Fruit fly (Drosophila melanogaster) whole organism, embryonic: Measurements from ENCODE around the gene Cyp12a5.
A peak's percentile ranks its signal among the peaks of the same experiment; 100 is the strongest.

Experiments used
- Adf1 ChIP-seq: fragments of 200-800 bp; sonication (Bioruptor generic); IDR thresholded peaks from 2 replicates; pipeline ENCODE4 v1.3.6; 2022; ENCODE audit warnings: missing biosample characterization, missing genetic modification characterization
- Atf-2 ChIP-seq: fragments of 200-800 bp; sonication (Bioruptor generic); optimal IDR thresholded peaks from 2 replicates; lab custom pipeline; 2016; ENCODE audit warnings: missing biosample characterization, missing genetic modification characterization
- Bdp1 ChIP-seq: fragments of 200-800 bp; sonication (Bioruptor generic); optimal IDR thresholded peaks from 3 replicates; lab custom pipeline; 2016; ENCODE audit warnings: missing biosample characterization, missing genetic modification characterization
- Blimp-1 ChIP-seq: fragments of 200-800 bp; sonication (Bioruptor generic); optimal IDR thresholded peaks from 3 replicates; lab custom pipeline; 2018; ENCODE audit warnings: missing biosample characterization, missing genetic modification characterization, mild to moderate bottlenecking, moderate library complexity, missing genetic modification reagents
- BtbVII ChIP-seq: fragments of 200-800 bp; sonication (Bioruptor generic); optimal IDR thresholded peaks from 3 replicates; lab custom pipeline; 2017; ENCODE audit warnings: missing biosample characterization, mild to moderate bottlenecking, missing genetic modification characterization
- CG10147 ChIP-seq: fragments of 200-800 bp; sonication (Bioruptor generic); optimal IDR thresholded peaks from 2 replicates; lab custom pipeline; 2019; ENCODE audit warnings: missing biosample characterization, mild to moderate bottlenecking, missing genetic modification characterization, moderate library complexity
- CG10431 ChIP-seq: fragments of 200-800 bp; sonication (Bioruptor generic); optimal IDR thresholded peaks from 3 replicates; lab custom pipeline; 2018; ENCODE audit warnings: missing biosample characterization, mild to moderate bottlenecking, missing genetic modification characterization
- CG10543 ChIP-seq: fragments of 200-800 bp; sonication (Bioruptor generic); optimal IDR thresholded peaks from 3 replicates; lab custom pipeline; 2017; ENCODE audit warnings: missing biosample characterization, mild to moderate bottlenecking, missing genetic modification characterization, moderate library complexity
- CG13296 ChIP-seq: fragments of 200-800 bp; sonication (Bioruptor generic); optimal IDR thresholded peaks from 3 replicates; lab custom pipeline; 2018; ENCODE audit warnings: missing biosample characterization, mild to moderate bottlenecking, missing genetic modification characterization
- CG16779 ChIP-seq: fragments of 200-800 bp; sonication (Bioruptor generic); IDR thresholded peaks from 2 replicates; pipeline ENCODE4 v1.3.6; 2022; ENCODE audit warnings: missing biosample characterization, missing genetic modification characterization
- CG17912 ChIP-seq: fragments of 200-800 bp; sonication (Bioruptor generic); optimal IDR thresholded peaks from 2 replicates; lab custom pipeline; 2018; ENCODE audit warnings: missing biosample characterization, mild to moderate bottlenecking, missing genetic modification characterization
- CG31365 ChIP-seq: fragments of 200-800 bp; sonication (Bioruptor generic); optimal IDR thresholded peaks from 2 replicates; lab custom pipeline; 2018; ENCODE audit warnings: missing biosample characterization, mild to moderate bottlenecking, missing genetic modification characterization
- CG34224 ChIP-seq: fragments of 200-800 bp; sonication (Bioruptor generic); IDR thresholded peaks from 3 replicates; pipeline ENCODE4 v1.3.6; 2022; ENCODE audit warnings: missing biosample characterization, missing genetic modification characterization; ENCODE audit not compliant: partially characterized antibody
- CG4282 ChIP-seq: fragments of 200-800 bp; sonication (Bioruptor generic); optimal IDR thresholded peaks from 2 replicates; lab custom pipeline; 2016; ENCODE audit warnings: missing biosample characterization, missing genetic modification characterization
- CG4404 ChIP-seq: fragments of 200-800 bp; sonication (Bioruptor generic); IDR thresholded peaks from 2 replicates; pipeline ENCODE4 v1.3.6; 2022; ENCODE audit warnings: missing biosample characterization, missing genetic modification characterization
- CG4707 ChIP-seq: fragments of 200-800 bp; sonication (Bioruptor generic); optimal IDR thresholded peaks from 2 replicates; lab custom pipeline; 2018; ENCODE audit warnings: missing biosample characterization, mild to moderate bottlenecking, missing genetic modification characterization, moderate library complexity
- CG6791 ChIP-seq: fragments of 200-800 bp; sonication (Bioruptor generic); IDR thresholded peaks from 3 replicates; pipeline ENCODE4 v1.3.6; 2022; ENCODE audit warnings: missing biosample characterization, missing genetic modification characterization; ENCODE audit not compliant: partially characterized antibody
- CG6813 ChIP-seq: fragments of 200-800 bp; sonication (Bioruptor generic); optimal IDR thresholded peaks from 2 replicates; lab custom pipeline; 2017; ENCODE audit warnings: missing biosample characterization, missing genetic modification characterization, mild to moderate bottlenecking, moderate library complexity, missing genetic modification reagents
- CG7271 ChIP-seq: fragments of 200-800 bp; sonication (Bioruptor generic); optimal IDR thresholded peaks from 2 replicates; lab custom pipeline; 2018; ENCODE audit warnings: missing biosample characterization, mild to moderate bottlenecking, missing genetic modification characterization, moderate library complexity
- CkIIα-i1 ChIP-seq: fragments of 200-800 bp; sonication (Bioruptor generic); IDR thresholded peaks from 2 replicates; pipeline ENCODE4 v1.3.6; 2022; ENCODE audit warnings: missing biosample characterization, missing genetic modification characterization
- D19A ChIP-seq: fragments of 200-800 bp; optimal IDR thresholded peaks from 3 replicates; lab custom pipeline; 2019; ENCODE audit warnings: missing biosample characterization, mild to moderate bottlenecking, missing genetic modification characterization, moderate library complexity
- Lim3 ChIP-seq: fragments of 200-800 bp; sonication (Bioruptor generic); IDR thresholded peaks from 2 replicates; pipeline ENCODE4 v1.3.6; 2022; ENCODE audit warnings: missing biosample characterization, missing genetic modification characterization
- MTF-1 ChIP-seq: fragments of 200-800 bp; sonication (Bioruptor generic); optimal IDR thresholded peaks from 2 replicates; lab custom pipeline; 2018; ENCODE audit warnings: missing biosample characterization, mild to moderate bottlenecking, missing genetic modification characterization, borderline replicate concordance
- Mad ChIP-seq: fragments of 200-800 bp; sonication (Bioruptor generic); optimal IDR thresholded peaks from 2 replicates; lab custom pipeline; 2016; ENCODE audit warnings: missing biosample characterization, missing genetic modification characterization
- Max ChIP-seq: fragments of 200-800 bp; sonication (Bioruptor generic); optimal IDR thresholded peaks from 2 replicates; lab custom pipeline; 2016; ENCODE audit warnings: missing biosample characterization, mild to moderate bottlenecking, missing genetic modification characterization
- Mes4 ChIP-seq: fragments of 200-800 bp; sonication (Bioruptor generic); optimal IDR thresholded peaks from 2 replicates; lab custom pipeline; 2016; ENCODE audit warnings: missing biosample characterization, missing genetic modification characterization
- Rfx ChIP-seq: fragments of 200-800 bp; sonication (Bioruptor generic); IDR thresholded peaks from 2 replicates; pipeline ENCODE4 v1.3.6; 2022; ENCODE audit warnings: missing biosample characterization, missing genetic modification characterization
- TFAM ChIP-seq: fragments of 200-800 bp; sonication (Bioruptor generic); optimal IDR thresholded peaks from 2 replicates; lab custom pipeline; 2017; ENCODE audit warnings: missing biosample characterization, missing genetic modification characterization, inconsistent platforms
- bigmax ChIP-seq: fragments of 200-800 bp; sonication (Bioruptor generic); optimal IDR thresholded peaks from 2 replicates; lab custom pipeline; 2018; ENCODE audit warnings: missing biosample characterization, mild to moderate bottlenecking, missing genetic modification characterization
- cad ChIP-seq: fragments of >200 bp; optimal IDR thresholded peaks from 2 replicates; lab custom pipeline; 2017; ENCODE audit warnings: missing biosample characterization, missing genetic modification characterization
- caup ChIP-seq: fragments of 200-800 bp; sonication (Bioruptor generic); optimal IDR thresholded peaks from 3 replicates; lab custom pipeline; 2017; ENCODE audit warnings: missing biosample characterization, mild to moderate bottlenecking, missing genetic modification characterization, moderate library complexity; ENCODE audit not compliant: severe bottlenecking
- chinmo ChIP-seq: fragments of 200-800 bp; sonication (Bioruptor generic); IDR thresholded peaks from 4 replicates; pipeline ENCODE4 v1.3.6; 2022; ENCODE audit warnings: missing biosample characterization, missing genetic modification characterization; ENCODE audit not compliant: partially characterized antibody
- danr ChIP-seq: fragments of 200-800 bp; sonication (Bioruptor generic); IDR thresholded peaks from 2 replicates; pipeline ENCODE4 v1.3.6; 2022; ENCODE audit warnings: missing biosample characterization, missing genetic modification characterization
- gro ChIP-seq: fragments of 200-800 bp; sonication (Bioruptor generic); optimal IDR thresholded peaks from 2 replicates; lab custom pipeline; 2016; ENCODE audit warnings: missing biosample characterization, missing genetic modification characterization
- gsb ChIP-seq: fragments of 200-800 bp; sonication (Bioruptor generic); IDR thresholded peaks from 2 replicates; pipeline ENCODE4 v1.3.6; 2022; ENCODE audit warnings: missing biosample characterization, missing genetic modification characterization
- gt ChIP-seq: fragments of 200-800 bp; sonication (Bioruptor generic); IDR thresholded peaks from 2 replicates; pipeline ENCODE4 v1.3.6; 2022; ENCODE audit warnings: missing biosample characterization, missing genetic modification characterization
- ind ChIP-seq: fragments of 200-800 bp; sonication (Bioruptor generic); optimal IDR thresholded peaks from 3 replicates; lab custom pipeline; 2016; ENCODE audit warnings: missing biosample characterization, missing genetic modification characterization
- jigr1 ChIP-seq: fragments of 200-800 bp; sonication (Bioruptor generic); IDR thresholded peaks from 3 replicates; pipeline ENCODE4 v1.3.6; 2022; ENCODE audit warnings: missing biosample characterization, missing genetic modification characterization
- lbe ChIP-seq: fragments of 200-800 bp; sonication (Bioruptor generic); optimal IDR thresholded peaks from 2 replicates; lab custom pipeline; 2016; ENCODE audit warnings: missing biosample characterization, mild to moderate bottlenecking, missing genetic modification characterization
- luna ChIP-seq: fragments of 200-800 bp; sonication (Bioruptor generic); optimal IDR thresholded peaks from 2 replicates; lab custom pipeline; 2016; ENCODE audit warnings: missing biosample characterization, missing genetic modification characterization
- pan ChIP-seq, 4 experiments: fragments of >200 bp in 3 of 4; fragments of 200-800 bp in 1 of 4; sonication (Bioruptor generic) in 1 of 4; optimal IDR thresholded peaks in 3 of 4; IDR thresholded peaks in 1 of 4; 2 replicates each; pipeline versions ENCODE4 v1.3.6 to Lab custom; 2017 to 2022; ENCODE audit warnings: missing biosample characterization in 2 of 4, missing genetic modification characterization in 2 of 4, mixed read lengths in 1 of 4
- pfk ChIP-seq: fragments of 200-800 bp; sonication (Bioruptor generic); optimal IDR thresholded peaks from 2 replicates; lab custom pipeline; 2018; ENCODE audit warnings: missing biosample characterization, mild to moderate bottlenecking, missing genetic modification characterization, moderate library complexity
- prd ChIP-seq, 3 experiments: fragments of >200 bp in 2 of 3; fragments of 200-800 bp in 1 of 3; sonication (Bioruptor generic) in 1 of 3; optimal IDR thresholded peaks in 2 of 3; IDR thresholded peaks in 1 of 3; 2 replicates in 2 of 3; 3 replicates in 1 of 3; pipeline versions ENCODE4 v1.3.6 to Lab custom; 2017 to 2022; ENCODE audit warnings: missing biosample characterization in 1 of 3, missing genetic modification characterization in 1 of 3
- pros ChIP-seq: fragments of 200-800 bp; sonication (Bioruptor generic); optimal IDR thresholded peaks from 3 replicates; lab custom pipeline; 2019; ENCODE audit warnings: missing biosample characterization, mild to moderate bottlenecking, missing genetic modification characterization, moderate library complexity
- row ChIP-seq: fragments of 200-800 bp; sonication (Bioruptor generic); IDR thresholded peaks from 3 replicates; pipeline ENCODE4 v1.3.6; 2022; ENCODE audit warnings: missing biosample characterization, missing genetic modification characterization
- shn ChIP-seq: fragments of 200-800 bp; sonication (Bioruptor generic); optimal IDR thresholded peaks from 3 replicates; lab custom pipeline; 2016; ENCODE audit warnings: missing biosample characterization, missing genetic modification characterization
- tup ChIP-seq: fragments of 200-800 bp; sonication (Bioruptor generic); optimal IDR thresholded peaks from 2 replicates; lab custom pipeline; 2016; ENCODE audit warnings: missing biosample characterization, mild to moderate bottlenecking, missing genetic modification characterization, moderate library complexity
- unpg ChIP-seq: fragments of 200-800 bp; sonication (Bioruptor generic); optimal IDR thresholded peaks from 3 replicates; lab custom pipeline; 2018; ENCODE audit warnings: missing biosample characterization, mild to moderate bottlenecking, missing genetic modification characterization, moderate library complexity
- vfl ChIP-seq: fragments of 200-800 bp; sonication (Bioruptor generic); optimal IDR thresholded peaks from 2 replicates; lab custom pipeline; 2016; ENCODE audit warnings: missing biosample characterization, missing genetic modification characterization

Cyp12a5 gene

DNA sequence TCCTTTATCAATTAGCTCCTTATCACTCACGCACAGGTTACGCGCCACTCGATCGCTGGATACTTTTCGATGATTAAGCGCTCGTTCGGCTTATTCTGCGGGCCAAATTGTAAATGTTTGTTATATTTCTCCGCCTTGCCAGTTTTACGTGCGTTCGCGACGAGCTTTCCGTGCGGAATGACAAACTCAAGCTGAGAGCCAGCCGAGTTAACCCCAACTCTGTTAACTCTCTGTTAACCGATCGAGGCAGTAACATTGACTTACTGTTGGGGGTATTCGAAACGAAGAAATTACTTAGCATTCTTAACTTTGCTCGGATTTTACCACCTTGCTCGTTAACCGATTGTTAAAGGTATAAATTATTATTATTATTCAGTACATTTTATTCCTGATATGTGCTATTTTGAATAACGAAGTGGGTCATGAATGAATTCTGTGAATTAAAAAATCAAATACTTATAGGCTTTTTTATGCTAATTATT is 21.1 kb downstream of the Cyp12a5 start, which contains the start of gene CG5835 (continued):
- no peak for TF ChIP-seq CG4707 (GFP tag; lab: Kevin White, UChicago)
- TF ChIP-seq Lim3 (GFP tag; lab: Robert Waterston, UW), result no peak
- TF ChIP-seq Atf-2 (GFP tag; lab: Kevin White, UChicago), result no peak
- TF ChIP-seq Bdp1 (GFP tag; lab: Kevin White, UChicago), result no peak
- TF ChIP-seq CG10147, result no peak
- TF ChIP-seq gro (GFP tag; lab: Kevin White, UChicago), result no peak
- no peak for TF ChIP-seq CkIIα-i1 (GFP tag; lab: Robert Waterston, UW)
- TF ChIP-seq MTF-1 (GFP tag; lab: Kevin White, UChicago), result peak; percentile 18
- no peak for TF ChIP-seq TFAM
- no peak for TF ChIP-seq ind (GFP tag; lab: Kevin White, UChicago)
- TF ChIP-seq gsb (GFP tag; lab: Robert Waterston, UW), result 0 out of 2 replicates have a peak, but pooled peaks have one; percentile 19
- no peak for TF ChIP-seq CG4282 (GFP tag; lab: Kevin White, UChicago)
- TF ChIP-seq pros (GFP tag; lab: Kevin White, UChicago), result no peak
- peak; percentile 19 for TF ChIP-seq CG31365
- TF ChIP-seq Max, result no peak
- peak; percentile 35; the same call in 1 of the 2 replicates for TF ChIP-seq Adf1 (GFP tag; lab: Robert Waterston, UW)
- TF ChIP-seq CG6791 (GFP tag; lab: Robert Waterston, UW), result no peak
- no peak for TF ChIP-seq jigr1 (GFP tag; lab: Robert Waterston, UW)
- TF ChIP-seq luna (GFP tag; lab: Kevin White, UChicago), result no peak
- TF ChIP-seq CG10543, result peak; percentile 53
- TF ChIP-seq row (GFP tag; lab: Robert Waterston, UW), result peak; percentile 63
- no peak for TF ChIP-seq danr (GFP tag; lab: Robert Waterston, UW)
- TF ChIP-seq D19A, result no peak
- no peak for TF ChIP-seq CG16779 (GFP tag; lab: Robert Waterston, UW)
- peak; percentile 10 for TF ChIP-seq unpg (GFP tag; lab: Kevin White, UChicago)
- peak; percentile 55 for TF ChIP-seq CG17912 (GFP tag; lab: Kevin White, UChicago)
- TF ChIP-seq cad (GFP tag; lab: Kevin White, UChicago), result no peak
- TF ChIP-seq CG13296, result peak; percentile 12
- TF ChIP-seq caup (GFP tag; lab: Kevin White, UChicago), result peak; percentile 26
- TF ChIP-seq CG4404 (GFP tag; lab: Robert Waterston, UW), result no peak
- TF ChIP-seq BtbVII (GFP tag; lab: Kevin White, UChicago), result peak; percentile 38
- TF ChIP-seq CG10431 (GFP tag; lab: Kevin White, UChicago), result no peak
- no peak for TF ChIP-seq lbe (GFP tag; lab: Kevin White, UChicago)
- TF ChIP-seq Rfx (GFP tag; lab: Robert Waterston, UW), result no peak; the same call in none of the 2 replicates
- TF ChIP-seq Mes4 (GFP tag; lab: Kevin White, UChicago), result no peak
- 0 out of 4 replicates have a peak, but pooled peaks have one; percentile 65 for TF ChIP-seq chinmo
- TF ChIP-seq Mad (GFP tag; lab: Kevin White, UChicago), result no peak
- no peak for TF ChIP-seq tup (GFP tag; lab: Kevin White, UChicago)
- TF ChIP-seq bigmax (GFP tag; lab: Kevin White, UChicago), result no peak
- no peak for TF ChIP-seq CG6813 (GFP tag; lab: Kevin White, UChicago)
- TF ChIP-seq vfl (GFP tag; lab: Kevin White, UChicago), result no peak
- no peak for TF ChIP-seq pfk (GFP tag; lab: Kevin White, UChicago)
- no peak for TF ChIP-seq pan (optimal IDR thresholded peaks at IDR 0.05; lab: Kevin White, UChicago)
- no peak for TF ChIP-seq pan (GFP tag; optimal IDR thresholded peaks at IDR 0.05 in 1 of 2, IDR thresholded peaks at IDR 0.05 in 1 of 2)
- no peak for TF ChIP-seq gt (GFP tag; lab: Robert Waterston, UW)
- no peak for TF ChIP-seq CG7271
- TF ChIP-seq shn (GFP tag; lab: Kevin White, UChicago), result peak; percentile 5
- no peak for TF ChIP-seq Blimp-1 (GFP tag; lab: Kevin White, UChicago)
- no peak for TF ChIP-seq prd (optimal IDR thresholded peaks at IDR 0.05; lab: Kevin White, UChicago)
- no peak for TF ChIP-seq prd (GFP tag; IDR thresholded peaks at IDR 0.05; lab: Robert Waterston, UW)
- TF ChIP-seq CG34224 (GFP tag; lab: Robert Waterston, UW), result no peak
